Worm (Caenorhabditis elegans) whole organism, L2 larva: ENCODE results near the gene msp-31.
A peak's percentile ranks its signal among the peaks of the same experiment; 100 is the strongest.

ENCODE experiments used
- C34F6.9 ChIP-seq: fragments of 150-350 bp; optimal IDR thresholded peaks from 2 replicates; lab custom pipeline; 2014; ENCODE audit warnings: missing biosample characterization, missing genetic modification characterization
- F13H6.1 ChIP-seq: sonication (generic microtip); optimal IDR thresholded peaks from 2 replicates; lab custom pipeline; 2016; ENCODE audit warnings: missing genetic modification characterization, missing compliant biosample characterization
- R02D3.7 ChIP-seq: fragments of 150-350 bp; optimal IDR thresholded peaks from 2 replicates; lab custom pipeline; 2014; ENCODE audit warnings: missing biosample characterization, missing genetic modification characterization
- alr-1 ChIP-seq: fragments of 150-350 bp; optimal IDR thresholded peaks from 2 replicates; lab custom pipeline; 2014; ENCODE audit warnings: missing biosample characterization, missing genetic modification characterization
- ama-1 ChIP-seq: fragments of 150-350 bp; optimal IDR thresholded peaks from 2 replicates; lab custom pipeline; 2018; ENCODE audit warnings: inconsistent platforms
- ceh-16 ChIP-seq: fragments of 150-350 bp; optimal IDR thresholded peaks from 2 replicates; lab custom pipeline; 2014; ENCODE audit warnings: missing biosample characterization, missing genetic modification characterization
- ceh-82 ChIP-seq: fragments of 150-350 bp; optimal IDR thresholded peaks from 2 replicates; lab custom pipeline; 2014; ENCODE audit warnings: missing biosample characterization, missing genetic modification characterization
- crh-2 ChIP-seq: sonication (generic microtip); optimal IDR thresholded peaks from 2 replicates; lab custom pipeline; 2017; ENCODE audit warnings: missing biosample characterization, missing genetic modification characterization
- dmd-4 ChIP-seq: sonication (generic microtip); optimal IDR thresholded peaks from 2 replicates; lab custom pipeline; 2017; ENCODE audit warnings: missing biosample characterization, missing genetic modification characterization
- egl-27 ChIP-seq: sonication (generic microtip); optimal IDR thresholded peaks from 3 replicates; lab custom pipeline; 2017; ENCODE audit warnings: missing biosample characterization, missing genetic modification reagents, missing genetic modification characterization
- elt-1 ChIP-seq: fragments of 150-350 bp; optimal IDR thresholded peaks from 2 replicates; lab custom pipeline; 2014; ENCODE audit warnings: missing biosample characterization, missing genetic modification characterization
- fos-1 ChIP-seq: fragments of 150-350 bp; optimal IDR thresholded peaks from 2 replicates; lab custom pipeline; 2014; ENCODE audit warnings: missing biosample characterization, missing genetic modification characterization
- gmeb-1 ChIP-seq: fragments of 150-350 bp; optimal IDR thresholded peaks from 2 replicates; lab custom pipeline; 2014; ENCODE audit warnings: missing biosample characterization, missing genetic modification characterization
- lin-11 ChIP-seq: fragments of 150-350 bp; sonication (generic microtip); optimal IDR thresholded peaks from 2 replicates; lab custom pipeline; 2014; ENCODE audit warnings: missing biosample characterization, missing genetic modification characterization, inconsistent platforms, mixed read lengths
- lin-13 ChIP-seq: fragments of 150-350 bp; optimal IDR thresholded peaks from 2 replicates; lab custom pipeline; 2014; ENCODE audit warnings: missing biosample characterization, missing genetic modification reagents, missing genetic modification characterization
- lin-39 ChIP-seq: fragments of 150-350 bp; optimal IDR thresholded peaks from 2 replicates; lab custom pipeline; 2014; ENCODE audit warnings: missing biosample characterization, missing genetic modification reagents, missing genetic modification characterization
- mab-5 ChIP-seq: fragments of 150-350 bp; optimal IDR thresholded peaks from 2 replicates; lab custom pipeline; 2014; ENCODE audit warnings: missing biosample characterization, missing genetic modification characterization
- mbf-1 ChIP-seq: sonication (generic microtip); optimal IDR thresholded peaks from 2 replicates; lab custom pipeline; 2017; ENCODE audit warnings: missing biosample characterization, missing genetic modification characterization
- mdl-1 ChIP-seq, 2 experiments: fragments of 150-350 bp in 1 of 2; sonication (generic microtip) in 1 of 2; optimal IDR thresholded peaks; 2 replicates each; lab custom pipeline; 2017; ENCODE audit warnings: missing biosample characterization in 2 of 2, missing genetic modification characterization in 2 of 2
- nhr-10 ChIP-seq: sonication (generic microtip); optimal IDR thresholded peaks from 2 replicates; lab custom pipeline; 2017; ENCODE audit warnings: missing biosample characterization, missing genetic modification characterization
- nhr-11 ChIP-seq: fragments of 150-350 bp; optimal IDR thresholded peaks from 2 replicates; lab custom pipeline; 2014; ENCODE audit warnings: missing biosample characterization, missing genetic modification characterization
- nhr-12 ChIP-seq: fragments of 150-350 bp; optimal IDR thresholded peaks from 2 replicates; lab custom pipeline; 2014; ENCODE audit warnings: missing biosample characterization, missing genetic modification characterization
- nhr-129 ChIP-seq: fragments of 150-350 bp; optimal IDR thresholded peaks from 2 replicates; lab custom pipeline; 2014; ENCODE audit warnings: missing biosample characterization, missing genetic modification characterization
- nhr-21 ChIP-seq: fragments of 150-350 bp; optimal IDR thresholded peaks from 2 replicates; lab custom pipeline; 2014; ENCODE audit warnings: missing biosample characterization, missing genetic modification characterization
- nhr-23 ChIP-seq: fragments of 150-350 bp; optimal IDR thresholded peaks from 2 replicates; lab custom pipeline; 2014; ENCODE audit warnings: missing biosample characterization, missing genetic modification reagents, missing genetic modification characterization
- nhr-237 ChIP-seq: fragments of 150-350 bp; optimal IDR thresholded peaks from 2 replicates; lab custom pipeline; 2014; ENCODE audit warnings: missing biosample characterization, missing genetic modification characterization
- nhr-25 ChIP-seq: fragments of 150-350 bp; sonication (generic microtip); optimal IDR thresholded peaks from 3 replicates; lab custom pipeline; 2014; ENCODE audit warnings: missing biosample characterization, missing genetic modification characterization
- nhr-77 ChIP-seq: fragments of 150-350 bp; optimal IDR thresholded peaks from 2 replicates; lab custom pipeline; 2014; ENCODE audit warnings: missing biosample characterization, missing genetic modification characterization
- peb-1 ChIP-seq: fragments of 150-350 bp; optimal IDR thresholded peaks from 2 replicates; lab custom pipeline; 2014; ENCODE audit warnings: missing biosample characterization, missing genetic modification characterization
- skn-1 ChIP-seq: sonication (generic microtip); optimal IDR thresholded peaks from 2 replicates; lab custom pipeline; 2017; ENCODE audit warnings: missing biosample characterization, missing genetic modification characterization
- sma-3 ChIP-seq: sonication (generic microtip); optimal IDR thresholded peaks from 2 replicates; lab custom pipeline; 2016; ENCODE audit warnings: missing genetic modification reagents, missing genetic modification characterization, missing compliant biosample characterization
- sma-9 ChIP-seq, 2 experiments: fragments of 150-350 bp in 1 of 2; sonication (generic microtip) in 1 of 2; optimal IDR thresholded peaks; 2 replicates each; lab custom pipeline; 2014 to 2016; ENCODE audit warnings: missing genetic modification characterization in 2 of 2, mild to moderate bottlenecking in 1 of 2, missing biosample characterization in 1 of 2, missing compliant biosample characterization in 1 of 2, missing genetic modification reagents in 1 of 2, moderate library complexity in 1 of 2
- unc-39 ChIP-seq: fragments of 150-350 bp; optimal IDR thresholded peaks from 2 replicates; lab custom pipeline; 2014; ENCODE audit warnings: missing biosample characterization, missing genetic modification characterization
- unc-55 ChIP-seq: fragments of 150-350 bp; sonication (generic microtip); optimal IDR thresholded peaks from 3 replicates; lab custom pipeline; 2014; ENCODE audit warnings: missing biosample characterization, missing genetic modification reagents, missing genetic modification characterization
- unc-62 ChIP-seq: fragments of 150-350 bp; optimal IDR thresholded peaks from 2 replicates; lab custom pipeline; 2014; ENCODE audit warnings: missing biosample characterization, missing genetic modification reagents, missing genetic modification characterization
- zag-1 ChIP-seq: fragments of 150-350 bp; optimal IDR thresholded peaks from 2 replicates; lab custom pipeline; 2014; ENCODE audit warnings: missing biosample characterization, missing genetic modification characterization
- ztf-11 ChIP-seq: sonication (generic microtip); optimal IDR thresholded peaks from 2 replicates; lab custom pipeline; 2017; ENCODE audit warnings: missing biosample characterization, missing genetic modification characterization
- ztf-4 ChIP-seq: fragments of 150-350 bp; optimal IDR thresholded peaks from 2 replicates; lab custom pipeline; 2014; ENCODE audit warnings: missing biosample characterization, missing genetic modification characterization

The msp-31 gene

ce11 chrII:4941541-4942206, 25.3 kb upstream of the msp-31 start, which contains the start of gene ZK546.19 (continued):
- no peak for TF ChIP-seq unc-39 (tag; lab: Kevin White, UChicago)
- peak; percentile 64 for TF ChIP-seq nhr-129
- no peak for TF ChIP-seq ceh-82 (tag; lab: Kevin White, UChicago)
- TF ChIP-seq dmd-4 = no peak
- no peak for TF ChIP-seq nhr-12 (tag; lab: Kevin White, UChicago)
- TF ChIP-seq lin-13 (GFP tag; lab: Kevin White, UChicago) = no peak
- no peak for TF ChIP-seq gmeb-1 (tag; lab: Kevin White, UChicago)
- no peak for TF ChIP-seq nhr-77 (tag; lab: Kevin White, UChicago)
- TF ChIP-seq nhr-25 (tag; lab: Kevin White, UChicago) = no peak
- no peak for TF ChIP-seq lin-11 (tag; lab: Kevin White, UChicago)
- TF ChIP-seq R02D3.7 = no peak
- TF ChIP-seq unc-55 (GFP tag; lab: Kevin White, UChicago) = peak; percentile 7
- TF ChIP-seq nhr-237 = no peak
- TF ChIP-seq C34F6.9 = peak; percentile 59
- TF ChIP-seq alr-1 (tag; lab: Kevin White, UChicago) = no peak
- no peak for TF ChIP-seq zag-1 (tag; lab: Kevin White, UChicago)
- no peak for TF ChIP-seq mbf-1 (tag; lab: Kevin White, UChicago)
- TF ChIP-seq lin-39 (tag; lab: Kevin White, UChicago) = no peak
- TF ChIP-seq skn-1 (tag; lab: Kevin White, UChicago) = no peak
- TF ChIP-seq sma-3 (GFP tag; lab: Kevin White, UChicago) = no peak
- no peak for TF ChIP-seq F13H6.1
- TF ChIP-seq ztf-11 (tag; lab: Kevin White, UChicago) = no peak
- no peak for TF ChIP-seq nhr-11 (tag; lab: Kevin White, UChicago)
- TF ChIP-seq nhr-10 (tag; lab: Kevin White, UChicago) = no peak
- peak; percentile 7 for TF ChIP-seq fos-1
- peak; percentile 2 for TF ChIP-seq crh-2
- TF ChIP-seq elt-1 = peak; percentile 94
- no peak for TF ChIP-seq unc-62
- TF ChIP-seq sma-9 (GFP tag; optimal IDR thresholded peaks at IDR 0.05; lab: Kevin White, UChicago) = peak; percentile 32
- no peak for TF ChIP-seq sma-9 (tag; optimal IDR thresholded peaks at IDR 0.05; lab: Kevin White, UChicago)

- TF ChIP-seq egl-27 (no peak), mdl-1 (tag; optimal IDR thresholded peaks at IDR 0.05; lab: Kevin White, UChicago) (no peak), F13H6.1 (no peak), nhr-12 (tag; lab: Kevin White, UChicago) (no peak), dmd-4 (no peak), nhr-21 (no peak), peb-1 (tag; lab: Kevin White, UChicago) (no peak), nhr-25 (tag; lab: Kevin White, UChicago) (no peak), ztf-11 (tag; lab: Kevin White, UChicago) (no peak), ceh-16 (tag; lab: Kevin White, UChicago) (no peak), mab-5 (no peak), crh-2 (no peak), ama-1 (lab: Kevin White, UChicago) (no peak), sma-9 (GFP tag; optimal IDR thresholded peaks at IDR 0.05; lab: Kevin White, UChicago) (no peak), sma-9 (tag; optimal IDR thresholded peaks at IDR 0.05; lab: Kevin White, UChicago) (no peak), mbf-1 (tag; lab: Kevin White, UChicago) (no peak), nhr-129 (no peak), lin-11 (tag; lab: Kevin White, UChicago) (no peak)
Observed at ce11 chrII:4941050-4941449, 24.7 kb upstream of the msp-31 start, which contains the start of gene cblc-1. Gene cblc-1 (minus strand): TSS chrII:4941150.

- TF ChIP-seq skn-1 (tag; lab: Kevin White, UChicago) (no peak), C34F6.9 (no peak), ztf-4 (no peak), lin-11 (tag; lab: Kevin White, UChicago) (no peak)
Observed at ce11 chrII:4937743-4938142, 21.4 kb upstream of the msp-31 start, which contains the start of gene ZK546.4. Gene ZK546.4 (plus strand): TSS chrII:4938043.

ce11 chrII:4935518-4935917, 19.2 kb upstream of the msp-31 start, which contains the start of gene ZK546.5:
Gene ZK546.5 (plus strand): TSS chrII:4935818.
- TF ChIP-seq unc-55 (GFP tag; lab: Kevin White, UChicago) (peak; percentile 18), unc-62 (no peak), nhr-23 (tag; lab: Kevin White, UChicago) (no peak), ztf-4 (no peak), C34F6.9 (peak; percentile 34), ama-1 (lab: Kevin White, UChicago) (no peak)
